Worm (Caenorhabditis elegans): Measurements from ENCODE around the gene srbc-21.

ce11 chrV:2150876-2151275 lies 4.5 kb upstream of the srbc-21 start, which contains the start of gene C45H4.13:
- TF ChIP-seq aly-2 (tag; optimal IDR thresholded peaks at IDR 0.05) = no peak
- no peak for TF ChIP-seq nhr-76 (tag; optimal IDR thresholded peaks at IDR 0.05)
- TF ChIP-seq lin-15B (tag; optimal IDR thresholded peaks at IDR 0.05) = no peak
- no peak for TF ChIP-seq lsy-12 (tag; optimal IDR thresholded peaks at IDR 0.05)
- no peak for TF ChIP-seq ama-1 (optimal IDR thresholded peaks at IDR 0.05)
- TF ChIP-seq elt-2 (tag; optimal IDR thresholded peaks at IDR 0.05) = no peak
- no peak for TF ChIP-seq nhr-12 (tag; optimal IDR thresholded peaks at IDR 0.05)
- no peak for TF ChIP-seq unc-62 (GFP tag; optimal IDR thresholded peaks at IDR 0.05)
- TF ChIP-seq pqm-1 (tag; optimal IDR thresholded peaks at IDR 0.05) = no peak
- TF ChIP-seq nhr-237 (tag; optimal IDR thresholded peaks at IDR 0.05) = no peak
- TF ChIP-seq zag-1 (tag; optimal IDR thresholded peaks at IDR 0.05) = no peak
- no peak for TF ChIP-seq ceh-16 (tag; optimal IDR thresholded peaks at IDR 0.05)
- TF ChIP-seq mdl-1 (tag; optimal IDR thresholded peaks at IDR 0.05) = no peak
- TF ChIP-seq ceh-82 (tag; optimal IDR thresholded peaks at IDR 0.05) = no peak

Measured in whole organism, L3 larva.